Fruit fly (Drosophila melanogaster) whole organism, embryonic: ENCODE measurements around the gene Ubc6.

Experiments used
- Antp ChIP-seq: fragments of 200-800 bp; sonication (Bioruptor generic); optimal IDR thresholded peaks from 3 replicates; lab custom pipeline; 2016; ENCODE audit warnings: missing biosample characterization, missing genetic modification characterization
- Atf6 ChIP-seq: fragments of 200-800 bp; sonication (Bioruptor generic); IDR thresholded peaks from 2 replicates; pipeline ENCODE4 v1.3.6; 2022; ENCODE audit warnings: missing biosample characterization, missing genetic modification characterization
- Bgb ChIP-seq: fragments of 200-800 bp; sonication (Bioruptor generic); IDR thresholded peaks from 2 replicates; pipeline ENCODE4 v1.3.6; 2022; ENCODE audit warnings: missing biosample characterization, missing genetic modification characterization; ENCODE audit not compliant: partially characterized antibody
- CG10267 ChIP-seq: fragments of 200-800 bp; sonication (Bioruptor generic); optimal IDR thresholded peaks from 2 replicates; lab custom pipeline; 2018; ENCODE audit warnings: missing biosample characterization, mild to moderate bottlenecking, missing genetic modification characterization, moderate library complexity
- CG10959 ChIP-seq: fragments of 200-800 bp; sonication (Bioruptor generic); IDR thresholded peaks from 2 replicates; pipeline ENCODE4 v1.3.6; 2022; ENCODE audit warnings: missing biosample characterization, missing genetic modification characterization
- CG11085 ChIP-seq: fragments of 200-800 bp; sonication (Bioruptor generic); IDR thresholded peaks from 2 replicates; pipeline ENCODE4 v1.3.6; 2022; ENCODE audit warnings: missing biosample characterization, missing genetic modification characterization
- CG12744 ChIP-seq: fragments of 200-800 bp; sonication (Bioruptor generic); optimal IDR thresholded peaks from 2 replicates; lab custom pipeline; 2016; ENCODE audit warnings: missing biosample characterization, missing genetic modification characterization
- CG13296 ChIP-seq: fragments of 200-800 bp; sonication (Bioruptor generic); optimal IDR thresholded peaks from 3 replicates; lab custom pipeline; 2018; ENCODE audit warnings: missing biosample characterization, mild to moderate bottlenecking, missing genetic modification characterization
- CG14860 ChIP-seq: fragments of 200-800 bp; sonication (Bioruptor generic); IDR thresholded peaks from 3 replicates; pipeline ENCODE4 v1.3.6; 2022; ENCODE audit warnings: missing biosample characterization, missing genetic modification characterization; ENCODE audit not compliant: partially characterized antibody
- CG15479 ChIP-seq: fragments of 200-800 bp; sonication (Bioruptor generic); optimal IDR thresholded peaks from 3 replicates; lab custom pipeline; 2019; ENCODE audit warnings: missing biosample characterization, mild to moderate bottlenecking, missing genetic modification characterization, moderate library complexity
- CG15696 ChIP-seq: fragments of 200-800 bp; sonication (Bioruptor generic); optimal IDR thresholded peaks from 2 replicates; lab custom pipeline; 2019; ENCODE audit warnings: missing biosample characterization, mild to moderate bottlenecking, missing genetic modification characterization, moderate library complexity
- CG1603 ChIP-seq: fragments of 200-800 bp; sonication (Bioruptor generic); optimal IDR thresholded peaks from 2 replicates; lab custom pipeline; 2019; ENCODE audit warnings: missing biosample characterization, mild to moderate bottlenecking, missing genetic modification characterization, moderate library complexity
- CG17568 ChIP-seq: fragments of 200-800 bp; sonication (Bioruptor generic); optimal IDR thresholded peaks from 2 replicates; lab custom pipeline; 2018; ENCODE audit warnings: missing biosample characterization, mild to moderate bottlenecking, missing genetic modification characterization, moderate library complexity
- CG18262 ChIP-seq: fragments of 200-800 bp; optimal IDR thresholded peaks from 3 replicates; lab custom pipeline; 2019; ENCODE audit warnings: missing biosample characterization, mild to moderate bottlenecking, missing genetic modification characterization, moderate library complexity
- CG1832 ChIP-seq: fragments of 200-800 bp; sonication (Bioruptor generic); optimal IDR thresholded peaks from 2 replicates; lab custom pipeline; 2017; ENCODE audit warnings: missing biosample characterization, mild to moderate bottlenecking, missing genetic modification characterization, inconsistent platforms
- CG2129 ChIP-seq: fragments of 200-800 bp; sonication (Bioruptor generic); IDR thresholded peaks from 2 replicates; pipeline ENCODE4 v1.3.6; 2022; ENCODE audit warnings: missing biosample characterization, missing genetic modification characterization; ENCODE audit not compliant: partially characterized antibody
- CG2199 ChIP-seq: fragments of 200-800 bp; sonication (Bioruptor generic); IDR thresholded peaks from 3 replicates; pipeline ENCODE4 v1.3.6; 2022; ENCODE audit warnings: missing biosample characterization, missing genetic modification characterization
- CG3065 ChIP-seq: fragments of 200-800 bp; sonication (Bioruptor generic); optimal IDR thresholded peaks from 2 replicates; lab custom pipeline; 2016; ENCODE audit warnings: missing biosample characterization, missing genetic modification characterization
- CG6689 ChIP-seq: fragments of 200-800 bp; sonication (Bioruptor generic); IDR thresholded peaks from 2 replicates; pipeline ENCODE4 v1.3.6; 2022; ENCODE audit warnings: missing biosample characterization, missing genetic modification characterization
- CG6765 ChIP-seq: fragments of 200-800 bp; sonication (Bioruptor generic); optimal IDR thresholded peaks from 3 replicates; lab custom pipeline; 2017; ENCODE audit warnings: missing biosample characterization, mild to moderate bottlenecking, missing genetic modification characterization
- CG6854 ChIP-seq: fragments of 200-800 bp; sonication (Bioruptor generic); optimal IDR thresholded peaks from 3 replicates; lab custom pipeline; 2017; ENCODE audit warnings: missing biosample characterization, mild to moderate bottlenecking, missing genetic modification characterization
- CG8359 ChIP-seq: fragments of 200-800 bp; sonication (Bioruptor generic); optimal IDR thresholded peaks from 2 replicates; lab custom pipeline; 2017; ENCODE audit warnings: missing biosample characterization, mild to moderate bottlenecking, missing genetic modification characterization, borderline replicate concordance
- CG9817 ChIP-seq: fragments of 200-800 bp; sonication (Bioruptor generic); optimal IDR thresholded peaks from 2 replicates; lab custom pipeline; 2018; ENCODE audit warnings: missing biosample characterization, mild to moderate bottlenecking, missing genetic modification characterization, moderate library complexity
- Dbx ChIP-seq: fragments of 200-800 bp; sonication (Bioruptor generic); IDR thresholded peaks from 3 replicates; pipeline ENCODE4 v1.3.6; 2022; ENCODE audit warnings: missing biosample characterization, missing genetic modification characterization
- Dip3 ChIP-seq: fragments of 200-800 bp; sonication (Bioruptor generic); optimal IDR thresholded peaks from 3 replicates; lab custom pipeline; 2016; ENCODE audit warnings: missing biosample characterization, missing genetic modification characterization
- Gug ChIP-seq: fragments of 200-800 bp; sonication (Bioruptor generic); IDR thresholded peaks from 4 replicates; pipeline ENCODE4 v1.3.6; 2022; ENCODE audit warnings: missing biosample characterization, missing genetic modification characterization
- H15 ChIP-seq: fragments of 200-800 bp; sonication (Bioruptor generic); IDR thresholded peaks from 3 replicates; pipeline ENCODE4 v1.3.6; 2022; ENCODE audit warnings: missing biosample characterization, missing genetic modification characterization
- Hsf ChIP-seq: fragments of 200-800 bp; sonication (Bioruptor generic); optimal IDR thresholded peaks from 3 replicates; lab custom pipeline; 2016; ENCODE audit warnings: missing biosample characterization, missing genetic modification characterization
- TFAM ChIP-seq: fragments of 200-800 bp; sonication (Bioruptor generic); optimal IDR thresholded peaks from 2 replicates; lab custom pipeline; 2017; ENCODE audit warnings: missing biosample characterization, missing genetic modification characterization, inconsistent platforms
- Tbp ChIP-seq: fragments of >200 bp; optimal IDR thresholded peaks from 2 replicates; lab custom pipeline; 2018; ENCODE audit warnings: missing biosample characterization, missing genetic modification characterization
- Xrp1 ChIP-seq: fragments of 200-800 bp; sonication (Bioruptor generic); IDR thresholded peaks from 2 replicates; pipeline ENCODE4 v1.3.6; 2022; ENCODE audit warnings: missing biosample characterization, missing genetic modification characterization
- ab ChIP-seq: fragments of 200-800 bp; sonication (Bioruptor generic); optimal IDR thresholded peaks from 2 replicates; lab custom pipeline; 2016; ENCODE audit warnings: missing biosample characterization, missing genetic modification characterization
- ato ChIP-seq: fragments of 200-800 bp; sonication (Bioruptor generic); IDR thresholded peaks from 2 replicates; pipeline ENCODE4 v1.3.6; 2022; ENCODE audit warnings: missing biosample characterization, missing genetic modification characterization; ENCODE audit not compliant: partially characterized antibody
- caup ChIP-seq: fragments of 200-800 bp; sonication (Bioruptor generic); optimal IDR thresholded peaks from 3 replicates; lab custom pipeline; 2017; ENCODE audit warnings: missing biosample characterization, mild to moderate bottlenecking, missing genetic modification characterization, moderate library complexity; ENCODE audit not compliant: severe bottlenecking
- chm ChIP-seq: fragments of 200-800 bp; sonication (Bioruptor generic); IDR thresholded peaks from 2 replicates; pipeline ENCODE4 v1.3.6; 2022; ENCODE audit warnings: missing biosample characterization, missing genetic modification characterization
- crol ChIP-seq: fragments of 200-800 bp; sonication (Bioruptor generic); IDR thresholded peaks from 2 replicates; pipeline ENCODE4 v1.3.6; 2022; ENCODE audit warnings: missing biosample characterization, missing genetic modification characterization
- disco-r ChIP-seq: fragments of 200-800 bp; sonication (Bioruptor generic); optimal IDR thresholded peaks from 2 replicates; lab custom pipeline; 2016; ENCODE audit warnings: missing biosample characterization, missing genetic modification characterization
- dpn ChIP-seq, 2 experiments: fragments of 200-800 bp; sonication (Bioruptor generic); optimal IDR thresholded peaks; 3 replicates each; lab custom pipeline; 2016; ENCODE audit warnings: missing biosample characterization in 2 of 2, missing genetic modification characterization in 2 of 2
- grau ChIP-seq: fragments of 200-800 bp; optimal IDR thresholded peaks from 3 replicates; lab custom pipeline; 2019; ENCODE audit warnings: missing biosample characterization, mild to moderate bottlenecking, missing genetic modification characterization, moderate library complexity
- h ChIP-seq: fragments of >200 bp; optimal IDR thresholded peaks from 2 replicates; lab custom pipeline; 2017
- hth ChIP-seq: fragments of >200 bp; optimal IDR thresholded peaks from 2 replicates; lab custom pipeline; 2017; ENCODE audit warnings: inconsistent platforms
- jumu ChIP-seq: fragments of 200-800 bp; sonication (Bioruptor generic); optimal IDR thresholded peaks from 3 replicates; lab custom pipeline; 2016; ENCODE audit warnings: missing biosample characterization, missing genetic modification characterization
- kah ChIP-seq: fragments of 200-800 bp; sonication (Bioruptor generic); optimal IDR thresholded peaks from 2 replicates; lab custom pipeline; 2018; ENCODE audit warnings: missing biosample characterization, mild to moderate bottlenecking, missing genetic modification characterization
- lab ChIP-seq: fragments of 200-800 bp; sonication (Bioruptor generic); optimal IDR thresholded peaks from 3 replicates; lab custom pipeline; 2017; ENCODE audit warnings: missing biosample characterization, missing genetic modification characterization, mild to moderate bottlenecking, moderate library complexity, missing genetic modification reagents
- lilli ChIP-seq: fragments of 200-800 bp; sonication (Bioruptor generic); optimal IDR thresholded peaks from 3 replicates; lab custom pipeline; 2016; ENCODE audit warnings: missing biosample characterization, missing genetic modification characterization
- mld ChIP-seq: fragments of 200-800 bp; sonication (Bioruptor generic); IDR thresholded peaks from 3 replicates; pipeline ENCODE4 v1.3.6; 2022; ENCODE audit warnings: missing biosample characterization, missing genetic modification characterization; ENCODE audit not compliant: partially characterized antibody
- nmo ChIP-seq: fragments of 200-800 bp; sonication (Bioruptor generic); optimal IDR thresholded peaks from 2 replicates; lab custom pipeline; 2018; ENCODE audit warnings: missing biosample characterization, mild to moderate bottlenecking, missing genetic modification characterization, moderate library complexity
- nom ChIP-seq: fragments of 200-800 bp; sonication (Bioruptor generic); optimal IDR thresholded peaks from 2 replicates; lab custom pipeline; 2017; ENCODE audit warnings: missing biosample characterization, missing genetic modification characterization, mild to moderate bottlenecking, moderate library complexity, missing genetic modification reagents
- sens ChIP-seq: fragments of 200-800 bp; sonication (Bioruptor generic); peaks from one replicate; lab custom pipeline; 2016; ENCODE audit warnings: missing biosample characterization, missing genetic modification characterization
- sens-2 ChIP-seq: fragments of 200-800 bp; sonication (Bioruptor generic); IDR thresholded peaks from 2 replicates; pipeline ENCODE4 v1.3.6; 2022; ENCODE audit warnings: missing biosample characterization, missing genetic modification characterization
- tll ChIP-seq, 2 experiments: fragments of 200-800 bp in 1 of 2; fragments of >200 bp in 1 of 2; sonication (Bioruptor generic) in 1 of 2; optimal IDR thresholded peaks; 2 replicates each; lab custom pipeline; 2017 to 2019; ENCODE audit warnings: missing biosample characterization in 2 of 2, missing genetic modification characterization in 2 of 2, mild to moderate bottlenecking in 1 of 2, moderate library complexity in 1 of 2
- wdn ChIP-seq: fragments of 200-800 bp; sonication (Bioruptor generic); IDR thresholded peaks from 2 replicates; pipeline ENCODE4 v1.3.6; 2022; ENCODE audit warnings: missing biosample characterization, missing genetic modification characterization

Gene Ubc6

dm6 chr3R:4947732-4948131 is 4.8 kb downstream of the Ubc6 start (continued):
- TF ChIP-seq tll (GFP tag; optimal IDR thresholded peaks at IDR 0.05; lab: Kevin White, UChicago): peak in 1 of 2 experiments; percentile 39
- TF ChIP-seq CG10959 (GFP tag; lab: Robert Waterston, UW): 0 out of 2 replicates have a peak, but pooled peaks have one; percentile 38
- TF ChIP-seq nom (GFP tag; lab: Kevin White, UChicago): no peak
- no peak for TF ChIP-seq H15 (GFP tag; lab: Robert Waterston, UW)
- no peak for TF ChIP-seq ato (GFP tag; lab: Robert Waterston, UW)
- TF ChIP-seq CG3065 (GFP tag; lab: Kevin White, UChicago): no peak
- TF ChIP-seq Xrp1: peak; percentile 44; the same call in 1 of the 2 replicates
- TF ChIP-seq Atf6: peak; percentile 10; the same call in 1 of the 2 replicates
- no peak for TF ChIP-seq CG9817 (tag; lab: Kevin White, UChicago)
- peak; percentile 54 for TF ChIP-seq CG15696 (tag; lab: Kevin White, UChicago)
- TF ChIP-seq Gug (GFP tag; lab: Robert Waterston, UW): no peak
- TF ChIP-seq disco-r (GFP tag; lab: Kevin White, UChicago): no peak
- TF ChIP-seq Bgb (GFP tag; lab: Robert Waterston, UW): no peak
- TF ChIP-seq CG14860 (GFP tag; lab: Robert Waterston, UW): no peak
- TF ChIP-seq CG11085 (GFP tag; lab: Robert Waterston, UW): no peak
- TF ChIP-seq TFAM (GFP tag; lab: Kevin White, UChicago): no peak
- TF ChIP-seq CG15479 (GFP tag; lab: Kevin White, UChicago): peak; percentile 1
- no peak for TF ChIP-seq Hsf (GFP tag; lab: Kevin White, UChicago)
- TF ChIP-seq CG1603 (tag; lab: Kevin White, UChicago): no peak
- TF ChIP-seq Dbx (GFP tag; lab: Robert Waterston, UW): no peak
- no peak for TF ChIP-seq CG1832 (GFP tag; lab: Kevin White, UChicago)
- no peak for TF ChIP-seq CG8359
- TF ChIP-seq ab (GFP tag; lab: Kevin White, UChicago): no peak
- TF ChIP-seq Dip3 (GFP tag; lab: Kevin White, UChicago): no peak
- TF ChIP-seq sens-2: no peak
- TF ChIP-seq chm (GFP tag; lab: Robert Waterston, UW): no peak
- TF ChIP-seq CG13296 (GFP tag; lab: Kevin White, UChicago): no peak
- no peak for TF ChIP-seq lab
- no peak for TF ChIP-seq h (lab: Kevin White, UChicago)
- TF ChIP-seq CG17568 (GFP tag; lab: Kevin White, UChicago): no peak
- TF ChIP-seq dpn (GFP tag; optimal IDR thresholded peaks at IDR 0.05; lab: Kevin White, UChicago): no peak
- no peak for TF ChIP-seq CG2129 (GFP tag; lab: Robert Waterston, UW)
- TF ChIP-seq CG12744 (GFP tag; lab: Kevin White, UChicago): no peak
- TF ChIP-seq CG18262 (tag; lab: Kevin White, UChicago): peak; percentile 16
- no peak for TF ChIP-seq CG10267 (tag; lab: Kevin White, UChicago)
- TF ChIP-seq CG2199 (GFP tag; lab: Robert Waterston, UW): peak; percentile 79; the same call in 1 of the 3 replicates
- TF ChIP-seq caup (GFP tag; lab: Kevin White, UChicago): no peak
- TF ChIP-seq hth (lab: Kevin White, UChicago): no peak
- TF ChIP-seq, all 482 proteins: peak for 23

dm6 chr3R:4914439-4914880 is 38.0 kb downstream of the Ubc6 start:
- TF ChIP-seq grau (tag; lab: Kevin White, UChicago): peak; percentile 40
- no peak for TF ChIP-seq jumu (GFP tag; lab: Kevin White, UChicago)
- peak; percentile 41 for TF ChIP-seq kah (GFP tag; lab: Kevin White, UChicago)
- TF ChIP-seq mld (GFP tag; lab: Robert Waterston, UW): 0 out of 3 replicates have a peak, but pooled peaks have one; percentile 15
- TF ChIP-seq sens (GFP tag; lab: Kevin White, UChicago): peak; percentile 83
- TF ChIP-seq CG6765 (GFP tag; lab: Kevin White, UChicago): no peak
- no peak for TF ChIP-seq CG6689 (GFP tag; lab: Robert Waterston, UW)
- TF ChIP-seq wdn (GFP tag; lab: Robert Waterston, UW): no peak
- TF ChIP-seq CG10267 (tag; lab: Kevin White, UChicago): no peak
- TF ChIP-seq lilli (GFP tag; lab: Kevin White, UChicago): no peak
- peak; percentile 86 for TF ChIP-seq crol
- no peak for TF ChIP-seq Tbp (GFP tag; lab: Kevin White, UChicago)
- TF ChIP-seq nmo: no peak
- TF ChIP-seq Antp: no peak
- TF ChIP-seq CG6854: no peak
